Fruit fly (Drosophila melanogaster) whole organism, adult: ENCODE measurements around the gene deltaCOP.

Experiments used
- CG1620 ChIP-seq: fragments of 200-800 bp; sonication (Bioruptor generic); optimal IDR thresholded peaks from 2 replicates; lab custom pipeline; 2016; ENCODE audit warnings: missing biosample characterization, missing genetic modification characterization
- CG5204 ChIP-seq: fragments of 200-800 bp; sonication (Bioruptor generic); optimal IDR thresholded peaks from 2 replicates; lab custom pipeline; 2016; ENCODE audit warnings: missing biosample characterization, missing genetic modification characterization
- CG7045 ChIP-seq: fragments of 200-800 bp; sonication (Bioruptor generic); optimal IDR thresholded peaks from 2 replicates; lab custom pipeline; 2017; ENCODE audit warnings: missing biosample characterization, mild to moderate bottlenecking, missing genetic modification characterization
- Clk ChIP-seq: fragments of 200-800 bp; sonication (Bioruptor generic); optimal IDR thresholded peaks from 2 replicates; lab custom pipeline; 2017; ENCODE audit warnings: missing biosample characterization, missing genetic modification characterization
- Crg-1 ChIP-seq: fragments of 200-800 bp; sonication (Bioruptor generic); optimal IDR thresholded peaks from 2 replicates; lab custom pipeline; 2016; ENCODE audit warnings: missing biosample characterization, missing genetic modification characterization
- Mnt ChIP-seq: fragments of 200-800 bp; sonication (Bioruptor generic); optimal IDR thresholded peaks from 2 replicates; lab custom pipeline; 2016; ENCODE audit warnings: missing biosample characterization, mild to moderate bottlenecking, missing genetic modification characterization
- cnc ChIP-seq, 2 experiments: fragments of >200 bp; optimal IDR thresholded peaks; 2 replicates each; lab custom pipeline; 2017
- kay ChIP-seq: fragments of 200-800 bp; sonication (Bioruptor generic); peaks from one replicate; lab custom pipeline; 2016; ENCODE audit warnings: missing biosample characterization, missing genetic modification characterization, borderline replicate concordance
- ovo ChIP-seq: fragments of 200-800 bp; sonication (Bioruptor generic); optimal IDR thresholded peaks from 2 replicates; lab custom pipeline; 2016; ENCODE audit warnings: missing biosample characterization, missing genetic modification characterization
- pad ChIP-seq: fragments of 200-800 bp; sonication (Bioruptor generic); optimal IDR thresholded peaks from 3 replicates; lab custom pipeline; 2017; ENCODE audit warnings: missing biosample characterization, missing genetic modification characterization, mild to moderate bottlenecking, moderate library complexity, missing genetic modification reagents
- tj ChIP-seq: fragments of 200-800 bp; sonication (Bioruptor generic); optimal IDR thresholded peaks from 3 replicates; lab custom pipeline; 2017; ENCODE audit warnings: missing biosample characterization, mild to moderate bottlenecking, missing genetic modification characterization, moderate library complexity
- toe ChIP-seq: fragments of 200-800 bp; sonication (Bioruptor generic); optimal IDR thresholded peaks from 2 replicates; lab custom pipeline; 2016; ENCODE audit warnings: missing biosample characterization, missing genetic modification characterization

- no peak for TF ChIP-seq cnc (optimal IDR thresholded peaks at IDR 0.05; lab: Kevin White, UChicago)
- no peak for TF ChIP-seq toe (GFP tag; lab: Kevin White, UChicago)
- TF ChIP-seq Clk = no peak
- no peak for TF ChIP-seq kay (GFP tag; lab: Kevin White, UChicago)
- TF ChIP-seq pad (GFP tag; lab: Kevin White, UChicago) = no peak
- no peak for TF ChIP-seq CG7045 (GFP tag; lab: Kevin White, UChicago)
- no peak for TF ChIP-seq tj (GFP tag; lab: Kevin White, UChicago)
- TF ChIP-seq ovo (GFP tag; lab: Kevin White, UChicago) = no peak
- TF ChIP-seq CG5204 = no peak
- no peak for TF ChIP-seq Mnt (GFP tag; lab: Kevin White, UChicago)
- no peak for TF ChIP-seq Crg-1 (GFP tag; lab: Kevin White, UChicago)
- no peak for TF ChIP-seq CG1620 (GFP tag; lab: Kevin White, UChicago)
Observed at dm6 chrX:1903077-1903476, 41.5 kb upstream of the deltaCOP start, which contains the start of gene CG32801.
